Worm (Caenorhabditis elegans): ENCODE results near the gene mltn-7.

mltn-7 gene

ce11 chrV:381227-381950 lies 11.3 kb downstream of the mltn-7 start, which contains the start of gene ZK6.8:
ZK6.8 (plus strand) TSS chrV:381908.
- TF ChIP-seq ceh-90 (tag; optimal IDR thresholded peaks at IDR 0.05) (no peak), lsy-2 (tag; optimal IDR thresholded peaks at IDR 0.05) (peak in 1 of 2 experiments; percentile 65), zag-1 (tag; optimal IDR thresholded peaks at IDR 0.05) (no peak), ceh-88 (GFP tag; IDR thresholded peaks at IDR 0.05) (no peak), elt-2 (tag; optimal IDR thresholded peaks at IDR 0.05) (no peak), ztf-11 (tag; optimal IDR thresholded peaks at IDR 0.05) (no peak), nhr-77 (tag; optimal IDR thresholded peaks at IDR 0.05) (no peak), F16B12.6 (tag; optimal IDR thresholded peaks at IDR 0.05) (no peak), fkh-8 (tag; optimal IDR thresholded peaks at IDR 0.05) (no peak), ama-1 (optimal IDR thresholded peaks at IDR 0.05) (no peak), lin-13 (GFP tag; optimal IDR thresholded peaks at IDR 0.05) (no peak), pag-3 (tag; optimal IDR thresholded peaks at IDR 0.05; ENCODE audit: borderline replicate concordance, insufficient read depth) (no peak), nhr-28 (tag; optimal IDR thresholded peaks at IDR 0.05) (no peak), dsc-1 (tag; optimal IDR thresholded peaks at IDR 0.05) (no peak), alr-1 (tag; optimal IDR thresholded peaks at IDR 0.05; ENCODE audit: borderline replicate concordance) (no peak), tlp-1 (tag; optimal IDR thresholded peaks at IDR 0.05) (no peak), isw-1 (GFP tag; IDR thresholded peaks at IDR 0.05) (no peak), lin-15B (tag; optimal IDR thresholded peaks at IDR 0.05) (no peak), nhr-19 (GFP tag; conservative IDR thresholded peaks at IDR 0.05) (peak; percentile 79), egl-13 (tag; optimal IDR thresholded peaks at IDR 0.05) (no peak), C16A3.4 (tag; optimal IDR thresholded peaks at IDR 0.05) (peak; percentile 11), aly-2 (tag; optimal IDR thresholded peaks at IDR 0.05) (no peak), zip-4 (GFP tag; optimal IDR thresholded peaks at IDR 0.05) (no peak), hlh-4 (tag; optimal IDR thresholded peaks at IDR 0.05) (no peak), unc-98 (GFP tag; IDR thresholded peaks at IDR 0.05) (no peak), nhr-237 (tag; optimal IDR thresholded peaks at IDR 0.05) (no peak), ets-5 (GFP tag; IDR thresholded peaks at IDR 0.05) (no peak), ztf-4 (tag; optimal IDR thresholded peaks at IDR 0.05) (no peak), grh-1 (GFP tag; IDR thresholded peaks at IDR 0.05) (peak; percentile 93), rnt-1 (tag; optimal IDR thresholded peaks at IDR 0.05) (no peak), unc-130 (tag; optimal IDR thresholded peaks at IDR 0.05) (peak; percentile 72), efl-1 (optimal IDR thresholded peaks at IDR 0.05) (no peak), efl-1 (GFP tag; optimal IDR thresholded peaks at IDR 0.05 in 1 of 2) (peak in 1 of 2 experiments; percentile 86), hpl-2 (GFP tag; optimal IDR thresholded peaks at IDR 0.05) (no peak), sox-4 (tag; optimal IDR thresholded peaks at IDR 0.05) (no peak), ceh-63 (GFP tag; optimal IDR thresholded peaks at IDR 0.05) (no peak), ceh-82 (tag; optimal IDR thresholded peaks at IDR 0.05) (no peak), tbx-2 (tag; optimal IDR thresholded peaks at IDR 0.05) (peak; percentile 73), ceh-8 (GFP tag; optimal IDR thresholded peaks at IDR 0.05) (no peak), snu-23 (GFP tag; optimal IDR thresholded peaks at IDR 0.05) (peak; percentile 49), irx-1 (tag; optimal IDR thresholded peaks at IDR 0.05) (no peak), blmp-1 (tag; optimal IDR thresholded peaks at IDR 0.05) (peak; percentile 88), fkh-4 (tag; optimal IDR thresholded peaks at IDR 0.05; ENCODE audit: borderline replicate concordance) (no peak), fkh-10 (GFP tag; optimal IDR thresholded peaks at IDR 0.05) (no peak), mdl-1 (tag; optimal IDR thresholded peaks at IDR 0.05) (peak in 1 of 2 experiments; percentile 77), C04F5.9 (tag; optimal IDR thresholded peaks at IDR 0.05) (no peak), pqm-1 (tag; optimal IDR thresholded peaks at IDR 0.05) (no peak), pax-3 (tag; optimal IDR thresholded peaks at IDR 0.05) (no peak), nhr-76 (tag; optimal IDR thresholded peaks at IDR 0.05) (no peak), egl-27 (tag; optimal IDR thresholded peaks at IDR 0.05) (no peak), nhr-71 (tag; optimal IDR thresholded peaks at IDR 0.05) (peak; percentile 79), vab-15 (tag; optimal IDR thresholded peaks at IDR 0.05) (peak; percentile 57), lir-3 (tag; optimal IDR thresholded peaks at IDR 0.05; ENCODE audit: poor library complexity) (no peak)

Data from whole organism, L1 larva.